Worm (Caenorhabditis elegans): ENCODE measurements around the gene cutl-29.

- TF ChIP-seq W03F9.2 (tag; optimal IDR thresholded peaks at IDR 0.05): no peak
- no peak for TF ChIP-seq dao-5 (tag; optimal IDR thresholded peaks at IDR 0.05)
Measured at ce11 chrX:8247088-8247487, 23.7 kb downstream of the cutl-29 start.

Measured in whole organism, L4/young adult.